Worm (Caenorhabditis elegans): Measurements from ENCODE around the gene B0353.1.

ce11 chrIII:555650-556049 is at the start of gene B0353.1:
- TF ChIP-seq ztf-4 (tag; optimal IDR thresholded peaks at IDR 0.05) (no peak), nhr-237 (tag; optimal IDR thresholded peaks at IDR 0.05) (no peak), ama-1 (optimal IDR thresholded peaks at IDR 0.05) (no peak), nhr-77 (tag; optimal IDR thresholded peaks at IDR 0.05) (no peak), R02D3.7 (tag; optimal IDR thresholded peaks at IDR 0.05) (no peak), nhr-12 (tag; optimal IDR thresholded peaks at IDR 0.05) (no peak), fos-1 (tag; optimal IDR thresholded peaks at IDR 0.05) (no peak), nhr-28 (tag; optimal IDR thresholded peaks at IDR 0.05) (no peak), daf-12 (tag; optimal IDR thresholded peaks at IDR 0.05) (no peak), elt-1 (tag; optimal IDR thresholded peaks at IDR 0.05) (no peak), nfya-1 (tag; optimal IDR thresholded peaks at IDR 0.05; ENCODE audit: insufficient read depth) (no peak), aly-2 (tag; optimal IDR thresholded peaks at IDR 0.05) (no peak), egl-27 (tag; optimal IDR thresholded peaks at IDR 0.05) (no peak)
